Fruit fly (Drosophila melanogaster) whole organism, embryonic: ENCODE data around the gene Gli.

ENCODE experiments used
- Atf6 ChIP-seq: fragments of 200-800 bp; sonication (Bioruptor generic); IDR thresholded peaks from 2 replicates; pipeline ENCODE4 v1.3.6; 2022; ENCODE audit warnings: missing biosample characterization, missing genetic modification characterization
- Blimp-1 ChIP-seq: fragments of 200-800 bp; sonication (Bioruptor generic); optimal IDR thresholded peaks from 3 replicates; lab custom pipeline; 2018; ENCODE audit warnings: missing biosample characterization, missing genetic modification characterization, mild to moderate bottlenecking, moderate library complexity, missing genetic modification reagents
- CG10565 ChIP-seq: fragments of 200-800 bp; sonication (Bioruptor generic); optimal IDR thresholded peaks from 3 replicates; lab custom pipeline; 2016; ENCODE audit warnings: missing biosample characterization, mild to moderate bottlenecking, missing genetic modification characterization
- CG10979 ChIP-seq: fragments of 200-800 bp; sonication (Bioruptor generic); optimal IDR thresholded peaks from 2 replicates; lab custom pipeline; 2018; ENCODE audit warnings: missing biosample characterization, mild to moderate bottlenecking, missing genetic modification characterization, moderate library complexity
- CG14710 ChIP-seq: fragments of 200-800 bp; sonication (Bioruptor generic); optimal IDR thresholded peaks from 3 replicates; lab custom pipeline; 2019; ENCODE audit warnings: missing biosample characterization, mild to moderate bottlenecking, missing genetic modification characterization, moderate library complexity
- CG15696 ChIP-seq: fragments of 200-800 bp; sonication (Bioruptor generic); optimal IDR thresholded peaks from 2 replicates; lab custom pipeline; 2019; ENCODE audit warnings: missing biosample characterization, mild to moderate bottlenecking, missing genetic modification characterization, moderate library complexity
- CG1603 ChIP-seq: fragments of 200-800 bp; sonication (Bioruptor generic); optimal IDR thresholded peaks from 2 replicates; lab custom pipeline; 2019; ENCODE audit warnings: missing biosample characterization, mild to moderate bottlenecking, missing genetic modification characterization, moderate library complexity
- CG17186 ChIP-seq: fragments of 200-800 bp; sonication (Bioruptor generic); optimal IDR thresholded peaks from 3 replicates; lab custom pipeline; 2017; ENCODE audit warnings: missing biosample characterization, missing genetic modification reagents, missing genetic modification characterization
- CG17829 ChIP-seq: fragments of 200-800 bp; optimal IDR thresholded peaks from 2 replicates; lab custom pipeline; 2019; ENCODE audit warnings: missing biosample characterization, mild to moderate bottlenecking, missing genetic modification characterization, moderate library complexity
- CG30403 ChIP-seq: fragments of 200-800 bp; sonication (Bioruptor generic); optimal IDR thresholded peaks from 3 replicates; lab custom pipeline; 2016; ENCODE audit warnings: missing biosample characterization, missing genetic modification characterization
- CG31365 ChIP-seq: fragments of 200-800 bp; sonication (Bioruptor generic); optimal IDR thresholded peaks from 2 replicates; lab custom pipeline; 2018; ENCODE audit warnings: missing biosample characterization, mild to moderate bottlenecking, missing genetic modification characterization
- CG32532 ChIP-seq: fragments of 200-800 bp; sonication (Bioruptor generic); IDR thresholded peaks from 2 replicates; pipeline ENCODE4 v1.3.6; 2022; ENCODE audit warnings: missing biosample characterization, missing genetic modification characterization
- CG4424 ChIP-seq: fragments of 200-800 bp; sonication (Bioruptor generic); optimal IDR thresholded peaks from 3 replicates; lab custom pipeline; 2016; ENCODE audit warnings: missing biosample characterization, missing genetic modification characterization
- CG6175 ChIP-seq: fragments of 200-800 bp; sonication (Bioruptor generic); IDR thresholded peaks from 3 replicates; pipeline ENCODE4 v1.3.6; 2022; ENCODE audit warnings: missing biosample characterization, missing genetic modification characterization
- CG6813 ChIP-seq: fragments of 200-800 bp; sonication (Bioruptor generic); optimal IDR thresholded peaks from 2 replicates; lab custom pipeline; 2017; ENCODE audit warnings: missing biosample characterization, missing genetic modification characterization, mild to moderate bottlenecking, moderate library complexity, missing genetic modification reagents
- CG7987 ChIP-seq: fragments of 200-800 bp; sonication (Bioruptor generic); optimal IDR thresholded peaks from 2 replicates; lab custom pipeline; 2018; ENCODE audit warnings: missing biosample characterization, mild to moderate bottlenecking, missing genetic modification characterization, moderate library complexity
- D19A ChIP-seq: fragments of 200-800 bp; optimal IDR thresholded peaks from 3 replicates; lab custom pipeline; 2019; ENCODE audit warnings: missing biosample characterization, mild to moderate bottlenecking, missing genetic modification characterization, moderate library complexity
- Dad ChIP-seq: fragments of 200-800 bp; sonication (Bioruptor generic); optimal IDR thresholded peaks from 3 replicates; lab custom pipeline; 2016; ENCODE audit warnings: missing biosample characterization, missing genetic modification characterization
- Dp ChIP-seq: fragments of 200-800 bp; sonication (Bioruptor generic); optimal IDR thresholded peaks from 2 replicates; lab custom pipeline; 2018; ENCODE audit warnings: missing biosample characterization, mild to moderate bottlenecking, missing genetic modification characterization, moderate library complexity
- E2f1 ChIP-seq: fragments of 200-800 bp; sonication (Bioruptor generic); IDR thresholded peaks from 2 replicates; pipeline ENCODE4 v1.3.6; 2022; ENCODE audit warnings: missing biosample characterization, missing genetic modification characterization
- H2.0 ChIP-seq: fragments of 200-800 bp; sonication (Bioruptor generic); IDR thresholded peaks from 2 replicates; pipeline ENCODE4 v1.3.6; 2022; ENCODE audit warnings: missing biosample characterization, missing genetic modification characterization
- Mad ChIP-seq: fragments of 200-800 bp; sonication (Bioruptor generic); optimal IDR thresholded peaks from 2 replicates; lab custom pipeline; 2016; ENCODE audit warnings: missing biosample characterization, missing genetic modification characterization
- Mes4 ChIP-seq: fragments of 200-800 bp; sonication (Bioruptor generic); optimal IDR thresholded peaks from 2 replicates; lab custom pipeline; 2016; ENCODE audit warnings: missing biosample characterization, missing genetic modification characterization
- Myb ChIP-seq: fragments of 200-800 bp; sonication (Bioruptor generic); optimal IDR thresholded peaks from 2 replicates; lab custom pipeline; 2016; ENCODE audit warnings: missing biosample characterization, missing genetic modification characterization
- Sry-δ ChIP-seq: fragments of 200-800 bp; sonication (Bioruptor generic); optimal IDR thresholded peaks from 2 replicates; lab custom pipeline; 2016; ENCODE audit warnings: missing biosample characterization, missing genetic modification characterization
- Ssrp ChIP-seq: fragments of 200-800 bp; sonication (Bioruptor generic); optimal IDR thresholded peaks from 2 replicates; lab custom pipeline; 2018; ENCODE audit warnings: missing biosample characterization, mild to moderate bottlenecking, missing genetic modification characterization, moderate library complexity
- Trl ChIP-seq, 3 experiments: fragments of >200 bp in 2 of 3; fragments of 200-800 bp in 1 of 3; sonication (Bioruptor generic) in 1 of 3; optimal IDR thresholded peaks; 2 replicates in 1 of 3; 3 replicates in 2 of 3; lab custom pipeline; 2016 to 2017; ENCODE audit warnings: missing biosample characterization in 1 of 3, missing genetic modification characterization in 1 of 3
- amos ChIP-seq: fragments of 200-800 bp; sonication (Bioruptor generic); IDR thresholded peaks from 2 replicates; pipeline ENCODE4 v1.3.6; 2022; ENCODE audit warnings: missing biosample characterization, missing genetic modification characterization; ENCODE audit not compliant: partially characterized antibody
- cg ChIP-seq: fragments of 200-800 bp; sonication (Bioruptor generic); optimal IDR thresholded peaks from 3 replicates; lab custom pipeline; 2019; ENCODE audit warnings: missing biosample characterization, mild to moderate bottlenecking, missing genetic modification characterization, moderate library complexity
- chm ChIP-seq: fragments of 200-800 bp; sonication (Bioruptor generic); IDR thresholded peaks from 2 replicates; pipeline ENCODE4 v1.3.6; 2022; ENCODE audit warnings: missing biosample characterization, missing genetic modification characterization
- corto ChIP-seq: fragments of 200-800 bp; sonication (Bioruptor generic); optimal IDR thresholded peaks from 2 replicates; lab custom pipeline; 2016; ENCODE audit warnings: missing biosample characterization, mild to moderate bottlenecking, missing genetic modification characterization, moderate library complexity
- crc ChIP-seq: fragments of 200-800 bp; sonication (Bioruptor generic); optimal IDR thresholded peaks from 2 replicates; lab custom pipeline; 2016; ENCODE audit warnings: missing biosample characterization, missing genetic modification characterization
- croc ChIP-seq: fragments of 200-800 bp; sonication (Bioruptor generic); conservative IDR thresholded peaks from 3 replicates; pipeline ENCODE4 v1.3.6; 2022; ENCODE audit warnings: missing biosample characterization, missing genetic modification characterization
- danr ChIP-seq: fragments of 200-800 bp; sonication (Bioruptor generic); IDR thresholded peaks from 2 replicates; pipeline ENCODE4 v1.3.6; 2022; ENCODE audit warnings: missing biosample characterization, missing genetic modification characterization
- dati ChIP-seq: fragments of 200-800 bp; sonication (Bioruptor generic); IDR thresholded peaks from 2 replicates; pipeline ENCODE4 v1.3.6; 2022; ENCODE audit warnings: missing biosample characterization, missing genetic modification characterization
- fd102C ChIP-seq: fragments of 200-800 bp; sonication (Bioruptor generic); optimal IDR thresholded peaks from 2 replicates; lab custom pipeline; 2018; ENCODE audit warnings: missing biosample characterization, mild to moderate bottlenecking, missing genetic modification characterization, moderate library complexity
- gt ChIP-seq: fragments of 200-800 bp; sonication (Bioruptor generic); IDR thresholded peaks from 2 replicates; pipeline ENCODE4 v1.3.6; 2022; ENCODE audit warnings: missing biosample characterization, missing genetic modification characterization
- insv ChIP-seq, 2 experiments: fragments of 200-800 bp; sonication (Bioruptor generic); optimal IDR thresholded peaks; 3 replicates each; lab custom pipeline; 2016 to 2018; ENCODE audit warnings: missing biosample characterization in 2 of 2, missing genetic modification characterization in 2 of 2
- lilli ChIP-seq: fragments of 200-800 bp; sonication (Bioruptor generic); optimal IDR thresholded peaks from 3 replicates; lab custom pipeline; 2016; ENCODE audit warnings: missing biosample characterization, missing genetic modification characterization
- mld ChIP-seq: fragments of 200-800 bp; sonication (Bioruptor generic); IDR thresholded peaks from 3 replicates; pipeline ENCODE4 v1.3.6; 2022; ENCODE audit warnings: missing biosample characterization, missing genetic modification characterization; ENCODE audit not compliant: partially characterized antibody
- onecut ChIP-seq: fragments of 200-800 bp; sonication (Bioruptor generic); IDR thresholded peaks from 2 replicates; pipeline ENCODE4 v1.3.6; 2022; ENCODE audit warnings: missing biosample characterization, missing genetic modification characterization
- p53 ChIP-seq: fragments of 200-800 bp; sonication (Bioruptor generic); optimal IDR thresholded peaks from 2 replicates; lab custom pipeline; 2016; ENCODE audit warnings: missing biosample characterization, missing genetic modification characterization
- pnt ChIP-seq: fragments of 200-800 bp; sonication (Bioruptor generic); optimal IDR thresholded peaks from 3 replicates; lab custom pipeline; 2016; ENCODE audit warnings: missing biosample characterization, missing genetic modification characterization
- ro ChIP-seq: fragments of 200-800 bp; sonication (Bioruptor generic); IDR thresholded peaks from 2 replicates; pipeline ENCODE4 v1.3.6; 2022; ENCODE audit warnings: missing biosample characterization, missing genetic modification characterization
- slbo ChIP-seq: fragments of 200-800 bp; sonication (Bioruptor generic); IDR thresholded peaks from 2 replicates; pipeline ENCODE4 v1.3.6; 2022; ENCODE audit warnings: missing biosample characterization, missing genetic modification characterization
- trh ChIP-seq: fragments of 200-800 bp; sonication (Bioruptor generic); optimal IDR thresholded peaks from 2 replicates; lab custom pipeline; 2016; ENCODE audit warnings: missing biosample characterization, missing genetic modification characterization
- tup ChIP-seq: fragments of 200-800 bp; sonication (Bioruptor generic); optimal IDR thresholded peaks from 2 replicates; lab custom pipeline; 2016; ENCODE audit warnings: missing biosample characterization, mild to moderate bottlenecking, missing genetic modification characterization, moderate library complexity
- twi ChIP-seq: fragments of 200-800 bp; optimal IDR thresholded peaks from 2 replicates; lab custom pipeline; 2019; ENCODE audit warnings: missing biosample characterization, mild to moderate bottlenecking, missing genetic modification characterization, moderate library complexity
- wor ChIP-seq: fragments of 200-800 bp; sonication (Bioruptor generic); IDR thresholded peaks from 2 replicates; pipeline ENCODE4 v1.3.6; 2022; ENCODE audit warnings: missing biosample characterization, missing genetic modification characterization

Gene Gli

DNA sequence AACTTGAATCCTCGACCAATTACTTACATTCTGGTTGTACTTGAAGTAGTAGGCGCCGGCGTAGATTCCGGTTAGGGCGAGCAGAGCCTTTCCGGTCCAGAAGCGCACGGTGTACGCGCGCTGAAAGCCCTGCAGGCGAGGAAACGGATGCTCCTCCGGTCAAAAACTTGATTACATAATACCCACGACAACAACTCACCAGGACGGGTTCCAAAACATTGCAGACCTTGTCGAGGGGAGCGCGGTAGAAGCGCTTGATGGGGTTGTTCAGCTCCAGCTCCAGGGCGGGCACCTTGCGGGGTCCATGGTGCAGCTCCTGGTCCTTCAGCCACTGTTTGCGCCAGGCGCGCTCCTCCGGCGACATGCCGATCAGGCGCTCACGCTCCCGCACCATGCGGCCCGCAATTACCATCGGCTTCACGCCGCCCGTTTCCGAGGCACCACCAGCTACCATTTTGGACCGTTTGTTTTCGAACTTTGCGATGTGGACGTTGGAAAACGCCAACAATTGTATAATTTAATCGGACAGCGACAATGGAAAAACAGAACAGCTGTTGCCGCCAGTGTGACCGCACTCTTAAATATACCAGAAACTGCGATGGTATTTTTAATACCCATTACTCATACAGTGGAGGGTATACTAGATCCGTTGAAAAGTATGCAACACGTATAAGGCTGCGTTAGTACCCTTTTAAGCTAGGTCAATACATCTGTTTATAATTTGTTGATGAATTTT, 11.9 kb downstream of the Gli start, which contains the start of gene ND-B17 (continued):
- TF ChIP-seq crc (GFP tag; lab: Kevin White, UChicago): no peak
- TF ChIP-seq insv (GFP tag; optimal IDR thresholded peaks at IDR 0.05; lab: Kevin White, UChicago): no peak
- peak; percentile 27 for TF ChIP-seq twi (tag; lab: Kevin White, UChicago)
- TF ChIP-seq Mes4 (GFP tag; lab: Kevin White, UChicago): no peak
- no peak for TF ChIP-seq fd102C
- TF ChIP-seq CG15696 (tag; lab: Kevin White, UChicago): no peak
- peak; percentile 66 for TF ChIP-seq CG30403 (GFP tag; lab: Kevin White, UChicago)
- TF ChIP-seq cg (GFP tag; lab: Kevin White, UChicago): no peak
- TF ChIP-seq CG17829 (tag; lab: Kevin White, UChicago): peak; percentile 1
- TF ChIP-seq slbo: peak; percentile 82
- no peak for TF ChIP-seq croc
- no peak for TF ChIP-seq ro
- no peak for TF ChIP-seq wor (GFP tag; lab: Robert Waterston, UW)
- TF ChIP-seq Atf6 (GFP tag; lab: Robert Waterston, UW): no peak
- no peak for TF ChIP-seq onecut
- TF ChIP-seq CG14710 (tag; lab: Kevin White, UChicago): peak; percentile 23
- TF ChIP-seq p53 (GFP tag; lab: Kevin White, UChicago): peak; percentile 19
- no peak for TF ChIP-seq tup (GFP tag; lab: Kevin White, UChicago)
- no peak for TF ChIP-seq danr (GFP tag; lab: Robert Waterston, UW)
- TF ChIP-seq CG1603 (tag; lab: Kevin White, UChicago): peak; percentile 72
- peak; percentile 67 for TF ChIP-seq chm (GFP tag; lab: Robert Waterston, UW)
- peak; percentile 34 for TF ChIP-seq E2f1 (GFP tag; lab: Robert Waterston, UW)
- TF ChIP-seq lilli: peak; percentile 67
- TF ChIP-seq CG32532: peak; percentile 68
- peak; percentile 65 for TF ChIP-seq H2.0 (GFP tag; lab: Robert Waterston, UW)
- TF ChIP-seq CG7987 (GFP tag; lab: Kevin White, UChicago): no peak
- no peak for TF ChIP-seq Blimp-1 (GFP tag; lab: Kevin White, UChicago)
- no peak for TF ChIP-seq D19A (tag; lab: Kevin White, UChicago)
- TF ChIP-seq Trl (optimal IDR thresholded peaks at IDR 0.05; lab: Kevin White, UChicago): no peak
- peak; percentile 66 for TF ChIP-seq Trl (GFP tag; optimal IDR thresholded peaks at IDR 0.05; lab: Kevin White, UChicago)
- TF ChIP-seq CG10979 (tag; lab: Kevin White, UChicago): no peak
- no peak for TF ChIP-seq CG10565 (GFP tag; lab: Kevin White, UChicago)
- TF ChIP-seq dati (GFP tag; lab: Robert Waterston, UW): 0 out of 2 replicates have a peak, but pooled peaks have one; percentile 29
- TF ChIP-seq amos (GFP tag; lab: Robert Waterston, UW): 0 out of 2 replicates have a peak, but pooled peaks have one; percentile 10
- no peak for TF ChIP-seq CG6175 (GFP tag; lab: Robert Waterston, UW)
- TF ChIP-seq trh (GFP tag; lab: Kevin White, UChicago): no peak
- TF ChIP-seq Myb: peak; percentile 38
- TF ChIP-seq Mad (GFP tag; lab: Kevin White, UChicago): peak; percentile 62
- no peak for TF ChIP-seq Dad (GFP tag; lab: Kevin White, UChicago)
- TF ChIP-seq corto (GFP tag; lab: Kevin White, UChicago): no peak
- no peak for TF ChIP-seq Ssrp
- TF ChIP-seq pnt (GFP tag; lab: Kevin White, UChicago): no peak
- no peak for TF ChIP-seq CG17186
- no peak for TF ChIP-seq gt
- TF ChIP-seq CG6813: no peak
- no peak for TF ChIP-seq mld (GFP tag; lab: Robert Waterston, UW)
- TF ChIP-seq Sry-δ (GFP tag; lab: Kevin White, UChicago): peak; percentile 12
- no peak for TF ChIP-seq CG31365
- no peak for TF ChIP-seq CG4424
- TF ChIP-seq Dp: peak; percentile 18
